Fruit fly (Drosophila melanogaster) whole organism, embryonic: ENCODE results near the gene Sec13.

Source experiments
- Abd-B ChIP-seq: fragments of 200-800 bp; sonication (Bioruptor generic); optimal IDR thresholded peaks from 2 replicates; lab custom pipeline; 2018; ENCODE audit warnings: missing biosample characterization, mild to moderate bottlenecking, missing genetic modification characterization, moderate library complexity
- CG10321 ChIP-seq: fragments of 200-800 bp; sonication (Bioruptor generic); IDR thresholded peaks from 2 replicates; pipeline ENCODE4 v1.3.6; 2022; ENCODE audit warnings: missing biosample characterization, missing genetic modification characterization
- CG10543 ChIP-seq: fragments of 200-800 bp; sonication (Bioruptor generic); optimal IDR thresholded peaks from 3 replicates; lab custom pipeline; 2017; ENCODE audit warnings: missing biosample characterization, mild to moderate bottlenecking, missing genetic modification characterization, moderate library complexity
- CG10565 ChIP-seq: fragments of 200-800 bp; sonication (Bioruptor generic); optimal IDR thresholded peaks from 3 replicates; lab custom pipeline; 2016; ENCODE audit warnings: missing biosample characterization, mild to moderate bottlenecking, missing genetic modification characterization
- CG11085 ChIP-seq: fragments of 200-800 bp; sonication (Bioruptor generic); IDR thresholded peaks from 2 replicates; pipeline ENCODE4 v1.3.6; 2022; ENCODE audit warnings: missing biosample characterization, missing genetic modification characterization
- CG14710 ChIP-seq: fragments of 200-800 bp; sonication (Bioruptor generic); optimal IDR thresholded peaks from 3 replicates; lab custom pipeline; 2019; ENCODE audit warnings: missing biosample characterization, mild to moderate bottlenecking, missing genetic modification characterization, moderate library complexity
- CG15011 ChIP-seq: fragments of 200-800 bp; sonication (Bioruptor generic); optimal IDR thresholded peaks from 3 replicates; lab custom pipeline; 2018; ENCODE audit warnings: missing biosample characterization, mild to moderate bottlenecking, missing genetic modification characterization
- CG17385 ChIP-seq: fragments of 200-800 bp; sonication (Bioruptor generic); optimal IDR thresholded peaks from 3 replicates; lab custom pipeline; 2018; ENCODE audit warnings: missing biosample characterization, mild to moderate bottlenecking, missing genetic modification characterization
- CG18599 ChIP-seq: fragments of 200-800 bp; sonication (Bioruptor generic); optimal IDR thresholded peaks from 3 replicates; lab custom pipeline; 2017; ENCODE audit warnings: missing biosample characterization, missing genetic modification characterization, mild to moderate bottlenecking, moderate library complexity, missing genetic modification reagents
- CG18764 ChIP-seq: fragments of 200-800 bp; sonication (Bioruptor generic); optimal IDR thresholded peaks from 3 replicates; lab custom pipeline; 2016; ENCODE audit warnings: missing biosample characterization, missing genetic modification characterization
- CG2129 ChIP-seq: fragments of 200-800 bp; sonication (Bioruptor generic); IDR thresholded peaks from 2 replicates; pipeline ENCODE4 v1.3.6; 2022; ENCODE audit warnings: missing biosample characterization, missing genetic modification characterization; ENCODE audit not compliant: partially characterized antibody
- CG2889 ChIP-seq: fragments of 200-800 bp; sonication (Bioruptor generic); IDR thresholded peaks from 3 replicates; pipeline ENCODE4 v1.3.6; 2022; ENCODE audit warnings: missing biosample characterization, missing genetic modification characterization
- CG31365 ChIP-seq: fragments of 200-800 bp; sonication (Bioruptor generic); optimal IDR thresholded peaks from 2 replicates; lab custom pipeline; 2018; ENCODE audit warnings: missing biosample characterization, mild to moderate bottlenecking, missing genetic modification characterization
- CG33213 ChIP-seq: fragments of 200-800 bp; sonication (Bioruptor generic); optimal IDR thresholded peaks from 3 replicates; lab custom pipeline; 2016; ENCODE audit warnings: missing biosample characterization, missing genetic modification characterization
- CG34224 ChIP-seq: fragments of 200-800 bp; sonication (Bioruptor generic); IDR thresholded peaks from 3 replicates; pipeline ENCODE4 v1.3.6; 2022; ENCODE audit warnings: missing biosample characterization, missing genetic modification characterization; ENCODE audit not compliant: partially characterized antibody
- CG42726 ChIP-seq: fragments of 200-800 bp; sonication (Bioruptor generic); IDR thresholded peaks from 2 replicates; pipeline ENCODE4 v1.3.6; 2022; ENCODE audit warnings: missing biosample characterization, missing genetic modification characterization; ENCODE audit not compliant: partially characterized antibody
- CG6689 ChIP-seq: fragments of 200-800 bp; sonication (Bioruptor generic); IDR thresholded peaks from 2 replicates; pipeline ENCODE4 v1.3.6; 2022; ENCODE audit warnings: missing biosample characterization, missing genetic modification characterization
- CG6791 ChIP-seq: fragments of 200-800 bp; sonication (Bioruptor generic); IDR thresholded peaks from 3 replicates; pipeline ENCODE4 v1.3.6; 2022; ENCODE audit warnings: missing biosample characterization, missing genetic modification characterization; ENCODE audit not compliant: partially characterized antibody
- CG7839 ChIP-seq: fragments of 200-800 bp; sonication (Bioruptor generic); optimal IDR thresholded peaks from 3 replicates; lab custom pipeline; 2018; ENCODE audit warnings: missing biosample characterization, mild to moderate bottlenecking, missing genetic modification characterization, moderate library complexity
- CG9727 ChIP-seq: fragments of 200-800 bp; sonication (Bioruptor generic); optimal IDR thresholded peaks from 3 replicates; lab custom pipeline; 2017; ENCODE audit warnings: missing biosample characterization, mild to moderate bottlenecking, missing genetic modification characterization
- Dll ChIP-seq: fragments of 200-800 bp; sonication (Bioruptor generic); IDR thresholded peaks from 4 replicates; pipeline ENCODE4 v1.3.6; 2022; ENCODE audit warnings: missing biosample characterization, missing genetic modification characterization; ENCODE audit not compliant: partially characterized antibody
- Ets97D ChIP-seq: fragments of 200-800 bp; sonication (Bioruptor generic); optimal IDR thresholded peaks from 3 replicates; lab custom pipeline; 2016; ENCODE audit warnings: missing biosample characterization, missing genetic modification characterization
- Gug ChIP-seq: fragments of 200-800 bp; sonication (Bioruptor generic); IDR thresholded peaks from 4 replicates; pipeline ENCODE4 v1.3.6; 2022; ENCODE audit warnings: missing biosample characterization, missing genetic modification characterization
- HLH4C ChIP-seq: fragments of 200-800 bp; sonication (Bioruptor generic); IDR thresholded peaks from 3 replicates; pipeline ENCODE4 v1.3.6; 2022; ENCODE audit warnings: missing biosample characterization, missing genetic modification characterization; ENCODE audit not compliant: partially characterized antibody
- HmgD ChIP-seq: fragments of 200-800 bp; sonication (Bioruptor generic); optimal IDR thresholded peaks from 3 replicates; lab custom pipeline; 2016; ENCODE audit warnings: missing biosample characterization, missing genetic modification characterization
- Hr3 ChIP-seq: fragments of 200-800 bp; sonication (Bioruptor generic); optimal IDR thresholded peaks from 3 replicates; lab custom pipeline; 2016; ENCODE audit warnings: missing biosample characterization, missing genetic modification characterization
- Lim3 ChIP-seq: fragments of 200-800 bp; sonication (Bioruptor generic); IDR thresholded peaks from 2 replicates; pipeline ENCODE4 v1.3.6; 2022; ENCODE audit warnings: missing biosample characterization, missing genetic modification characterization
- Max ChIP-seq: fragments of 200-800 bp; sonication (Bioruptor generic); optimal IDR thresholded peaks from 2 replicates; lab custom pipeline; 2016; ENCODE audit warnings: missing biosample characterization, mild to moderate bottlenecking, missing genetic modification characterization
- NK7.1 ChIP-seq: fragments of 200-800 bp; sonication (Bioruptor generic); optimal IDR thresholded peaks from 3 replicates; lab custom pipeline; 2016; ENCODE audit warnings: missing biosample characterization, missing genetic modification characterization
- NfI ChIP-seq: fragments of 200-800 bp; sonication (Bioruptor generic); optimal IDR thresholded peaks from 3 replicates; lab custom pipeline; 2018; ENCODE audit warnings: missing biosample characterization, mild to moderate bottlenecking, missing genetic modification characterization, moderate library complexity
- Oaz ChIP-seq: fragments of 200-800 bp; sonication (Bioruptor generic); IDR thresholded peaks from 2 replicates; pipeline ENCODE4 v1.3.6; 2022; ENCODE audit warnings: missing biosample characterization, missing genetic modification characterization
- ara ChIP-seq: fragments of 200-800 bp; sonication (Bioruptor generic); IDR thresholded peaks from 2 replicates; pipeline ENCODE4 v1.3.6; 2022; ENCODE audit warnings: missing biosample characterization, missing genetic modification characterization
- dimm ChIP-seq: fragments of 200-800 bp; sonication (Bioruptor generic); IDR thresholded peaks from 2 replicates; pipeline ENCODE4 v1.3.6; 2022; ENCODE audit warnings: missing biosample characterization, missing genetic modification characterization
- dmrt99B ChIP-seq: fragments of 200-800 bp; sonication (Bioruptor generic); optimal IDR thresholded peaks from 2 replicates; lab custom pipeline; 2018; ENCODE audit warnings: missing biosample characterization, mild to moderate bottlenecking, missing genetic modification characterization, moderate library complexity
- esg ChIP-seq: fragments of 200-800 bp; sonication (Bioruptor generic); conservative IDR thresholded peaks from 2 replicates; pipeline ENCODE4 v1.3.6; 2022; ENCODE audit warnings: missing biosample characterization, missing genetic modification characterization
- gcm2 ChIP-seq: fragments of 200-800 bp; sonication (Bioruptor generic); optimal IDR thresholded peaks from 2 replicates; lab custom pipeline; 2016; ENCODE audit warnings: missing biosample characterization, missing genetic modification characterization
- jumu ChIP-seq: fragments of 200-800 bp; sonication (Bioruptor generic); optimal IDR thresholded peaks from 3 replicates; lab custom pipeline; 2016; ENCODE audit warnings: missing biosample characterization, missing genetic modification characterization
- kay ChIP-seq: fragments of 200-800 bp; sonication (Bioruptor generic); optimal IDR thresholded peaks from 2 replicates; lab custom pipeline; 2016; ENCODE audit warnings: missing biosample characterization, missing genetic modification characterization
- klu ChIP-seq: fragments of 200-800 bp; sonication (Bioruptor generic); IDR thresholded peaks from 2 replicates; pipeline ENCODE4 v1.3.6; 2022; ENCODE audit warnings: missing biosample characterization, missing genetic modification characterization
- row ChIP-seq: fragments of 200-800 bp; sonication (Bioruptor generic); IDR thresholded peaks from 3 replicates; pipeline ENCODE4 v1.3.6; 2022; ENCODE audit warnings: missing biosample characterization, missing genetic modification characterization
- slou ChIP-seq: fragments of 200-800 bp; sonication (Bioruptor generic); optimal IDR thresholded peaks from 3 replicates; lab custom pipeline; 2016; ENCODE audit warnings: missing biosample characterization, missing genetic modification characterization
- sob ChIP-seq: fragments of 200-800 bp; sonication (Bioruptor generic); IDR thresholded peaks from 2 replicates; pipeline ENCODE4 v1.3.6; 2022; ENCODE audit warnings: missing biosample characterization, missing genetic modification characterization
- zen ChIP-seq: fragments of 200-800 bp; sonication (Bioruptor generic); optimal IDR thresholded peaks from 3 replicates; lab custom pipeline; 2018; ENCODE audit warnings: missing biosample characterization, mild to moderate bottlenecking, missing genetic modification characterization, moderate library complexity
- zfh1 ChIP-seq: fragments of 200-800 bp; sonication (Bioruptor generic); IDR thresholded peaks from 3 replicates; pipeline ENCODE4 v1.3.6; 2022; ENCODE audit warnings: missing biosample characterization, missing genetic modification characterization
- zfh2 ChIP-seq: fragments of 200-800 bp; sonication (Bioruptor generic); optimal IDR thresholded peaks from 2 replicates; lab custom pipeline; 2016; ENCODE audit warnings: missing biosample characterization, missing genetic modification characterization

Sec13 gene

DNA sequence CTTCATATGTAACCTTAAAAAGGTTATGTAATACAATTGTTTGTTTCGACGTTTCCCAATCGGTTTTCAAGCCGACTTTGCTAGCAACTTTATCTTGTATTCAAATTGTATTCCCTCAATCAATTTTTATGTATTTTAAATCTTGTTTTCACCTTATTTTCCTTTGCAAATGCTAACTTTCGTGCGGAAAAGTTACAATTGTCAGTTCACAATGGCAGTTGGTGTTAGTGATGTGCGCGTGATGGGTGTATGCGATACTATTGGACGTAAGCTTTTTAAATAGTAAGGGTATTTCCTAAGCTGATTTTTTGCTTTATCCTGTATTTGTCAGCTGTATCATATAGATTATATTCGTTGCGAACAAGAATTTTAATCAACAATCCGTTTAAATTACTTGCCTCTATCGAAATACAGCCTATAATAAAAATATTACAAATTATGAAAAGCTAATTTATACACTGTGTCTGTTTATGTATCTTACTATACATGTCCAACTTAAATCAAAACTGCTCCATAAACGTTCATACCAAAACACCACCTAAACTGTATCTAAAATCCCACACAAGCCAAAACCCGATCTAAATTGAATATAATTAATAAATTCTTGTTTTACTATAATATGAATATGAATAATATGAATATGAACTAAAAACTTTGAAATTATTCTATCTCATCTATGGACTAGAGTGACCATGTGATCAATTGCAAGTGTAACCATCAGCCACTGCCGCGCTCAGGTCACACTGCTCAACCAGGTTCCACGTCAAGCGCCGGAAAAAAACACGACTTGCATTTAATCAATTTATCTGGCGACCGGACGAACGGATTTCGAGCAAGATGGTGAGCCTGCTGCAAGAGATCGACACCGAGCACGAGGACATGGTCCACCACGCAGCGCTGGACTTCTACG, at the start of gene Sec13, which contains the start of gene ATPsynCF6 (continued):
- peak; percentile 42 for TF ChIP-seq slou (GFP tag; lab: Kevin White, UChicago)
- peak; percentile 2 for TF ChIP-seq NK7.1 (GFP tag; lab: Kevin White, UChicago)
- peak; percentile 54 for TF ChIP-seq zen (tag; lab: Kevin White, UChicago)
- peak; percentile 43 for TF ChIP-seq CG18764 (GFP tag; lab: Kevin White, UChicago)
- TF ChIP-seq jumu (GFP tag; lab: Kevin White, UChicago) = no peak
- peak; percentile 20 for TF ChIP-seq CG33213 (GFP tag; lab: Kevin White, UChicago)
- peak; percentile 73 for TF ChIP-seq CG10543 (GFP tag; lab: Kevin White, UChicago)
- peak; percentile 86 for TF ChIP-seq row (GFP tag; lab: Robert Waterston, UW)
- peak; percentile 44 for TF ChIP-seq Max (GFP tag; lab: Kevin White, UChicago)
- TF ChIP-seq zfh1 = peak; percentile 59; the same call in 2 of the 3 replicates
- peak; percentile 93 for TF ChIP-seq CG42726
- TF ChIP-seq CG7839 (tag; lab: Kevin White, UChicago) = peak; percentile 60
- peak; percentile 76 for TF ChIP-seq CG14710 (tag; lab: Kevin White, UChicago)
- TF ChIP-seq Ets97D (GFP tag; lab: Kevin White, UChicago) = peak; percentile 27
- TF ChIP-seq CG9727 (GFP tag; lab: Kevin White, UChicago) = peak; percentile 72
- TF ChIP-seq sob (GFP tag; lab: Robert Waterston, UW) = peak; percentile 58
- peak; percentile 87 for TF ChIP-seq CG2129
- TF ChIP-seq CG2889 (GFP tag; lab: Robert Waterston, UW) = 0 out of 3 replicates have a peak, but pooled peaks have one; percentile 9
- peak; percentile 46; the same call in 1 of the 2 replicates for TF ChIP-seq klu (GFP tag; lab: Robert Waterston, UW)
- peak; percentile 31 for TF ChIP-seq dmrt99B (tag; lab: Kevin White, UChicago)
- TF ChIP-seq Lim3 = no peak
- peak; percentile 91 for TF ChIP-seq Dll
- TF ChIP-seq CG15011 = peak; percentile 18
- TF ChIP-seq zfh2 (GFP tag; lab: Kevin White, UChicago) = peak; percentile 31
- peak; percentile 1 for TF ChIP-seq kay (GFP tag; lab: Kevin White, UChicago)
- TF ChIP-seq Oaz (GFP tag; lab: Robert Waterston, UW) = peak; percentile 47; the same call in 1 of the 2 replicates
- TF ChIP-seq CG6689 (GFP tag; lab: Robert Waterston, UW) = peak; percentile 48
- no peak for TF ChIP-seq dimm
- TF ChIP-seq gcm2 (GFP tag; lab: Kevin White, UChicago) = no peak
- TF ChIP-seq CG31365 (tag; lab: Kevin White, UChicago) = no peak
- peak; percentile 18 for TF ChIP-seq HmgD
- peak; percentile 60 for TF ChIP-seq ara (GFP tag; lab: Robert Waterston, UW)
- TF ChIP-seq CG17385 (GFP tag; lab: Kevin White, UChicago) = peak; percentile 44
- peak; percentile 66 for TF ChIP-seq CG18599 (GFP tag; lab: Kevin White, UChicago)
- peak; percentile 82 for TF ChIP-seq HLH4C (GFP tag; lab: Robert Waterston, UW)
- peak; percentile 37; the same call in 1 of the 4 replicates for TF ChIP-seq Gug (GFP tag; lab: Robert Waterston, UW)
- TF ChIP-seq CG34224 (GFP tag; lab: Robert Waterston, UW) = peak; percentile 82
- peak; percentile 62; the same call in 1 of the 2 replicates for TF ChIP-seq esg (GFP tag; lab: Robert Waterston, UW)
- peak; percentile 91 for TF ChIP-seq CG6791
- TF ChIP-seq NfI = peak; percentile 18
- peak; percentile 47; the same call in 1 of the 2 replicates for TF ChIP-seq CG11085
- TF ChIP-seq Hr3 (GFP tag; lab: Kevin White, UChicago) = peak; percentile 45
- no peak for TF ChIP-seq CG10565 (GFP tag; lab: Kevin White, UChicago)
- peak; percentile 62 for TF ChIP-seq Abd-B (GFP tag; lab: Kevin White, UChicago)
- no peak for TF ChIP-seq CG10321 (GFP tag; lab: Robert Waterston, UW)
